Fruit fly (Drosophila melanogaster): ENCODE data around the gene CG43117.

- TF ChIP-seq CG11902 (GFP tag; optimal IDR thresholded peaks at IDR 0.05), result no peak
- TF ChIP-seq CG8119 (GFP tag; IDR thresholded peaks at IDR 0.05), result no peak
- TF ChIP-seq CG31627 (GFP tag; optimal IDR thresholded peaks at IDR 0.05), result no peak
- no peak for TF ChIP-seq CG16779 (tag; optimal IDR thresholded peaks at IDR 0.05)
- no peak for TF ChIP-seq fkh (GFP tag; optimal IDR thresholded peaks at IDR 0.05)
- no peak for TF ChIP-seq eg (GFP tag; IDR thresholded peaks at IDR 0.05)
- no peak for TF ChIP-seq CG10631 (GFP tag; optimal IDR thresholded peaks at IDR 0.05)
- TF ChIP-seq cyc (GFP tag; optimal IDR thresholded peaks at IDR 0.05), result no peak
- TF ChIP-seq Ets96B (tag; optimal IDR thresholded peaks at IDR 0.05), result no peak
- TF ChIP-seq fd59A (GFP tag; optimal IDR thresholded peaks at IDR 0.05), result no peak
- no peak for TF ChIP-seq Ets21C (GFP tag; optimal IDR thresholded peaks at IDR 0.05)
- no peak for TF ChIP-seq Gug (GFP tag; IDR thresholded peaks at IDR 0.05)
Measured at dm6 chr3R:26457949-26458348, 3.4 kb downstream of the CG43117 start, which contains the start of gene CG14238.
